Fruit fly (Drosophila melanogaster) whole organism, embryonic: ENCODE data around the gene simj.

Experiments used
- ATbp ChIP-seq: fragments of 200-800 bp; sonication (Bioruptor generic); optimal IDR thresholded peaks from 2 replicates; lab custom pipeline; 2017; ENCODE audit warnings: missing biosample characterization, mild to moderate bottlenecking, missing genetic modification characterization, missing genetic modification reagents
- Awh ChIP-seq: fragments of 200-800 bp; sonication (Bioruptor generic); IDR thresholded peaks from 2 replicates; pipeline ENCODE4, ENCODE4 v1.3.6; 2022; ENCODE audit warnings: missing biosample characterization, missing genetic modification characterization
- CG1024 ChIP-seq: fragments of 200-800 bp; sonication (Bioruptor generic); IDR thresholded peaks from 2 replicates; pipeline ENCODE4 v1.3.6; 2022; ENCODE audit warnings: missing biosample characterization, missing genetic modification characterization
- CG10543 ChIP-seq: fragments of 200-800 bp; sonication (Bioruptor generic); optimal IDR thresholded peaks from 3 replicates; lab custom pipeline; 2017; ENCODE audit warnings: missing biosample characterization, mild to moderate bottlenecking, missing genetic modification characterization, moderate library complexity
- CG10565 ChIP-seq: fragments of 200-800 bp; sonication (Bioruptor generic); optimal IDR thresholded peaks from 3 replicates; lab custom pipeline; 2016; ENCODE audit warnings: missing biosample characterization, mild to moderate bottlenecking, missing genetic modification characterization
- CG11695 ChIP-seq: fragments of 200-800 bp; sonication (Bioruptor generic); IDR thresholded peaks from 3 replicates; pipeline ENCODE4 v1.3.6; 2022; ENCODE audit warnings: missing biosample characterization, missing genetic modification characterization
- CG11723 ChIP-seq: fragments of 200-800 bp; sonication (Bioruptor generic); optimal IDR thresholded peaks from 2 replicates; lab custom pipeline; 2017; ENCODE audit warnings: missing biosample characterization, mild to moderate bottlenecking, missing genetic modification characterization
- CG12071 ChIP-seq: fragments of 200-800 bp; sonication (Bioruptor generic); optimal IDR thresholded peaks from 3 replicates; lab custom pipeline; 2018; ENCODE audit warnings: missing biosample characterization, mild to moderate bottlenecking, missing genetic modification characterization
- CG12219 ChIP-seq: fragments of 200-800 bp; sonication (Bioruptor generic); optimal IDR thresholded peaks from 3 replicates; lab custom pipeline; 2018; ENCODE audit warnings: missing biosample characterization, mild to moderate bottlenecking, missing genetic modification characterization
- CG17328 ChIP-seq: fragments of 200-800 bp; sonication (Bioruptor generic); IDR thresholded peaks from 2 replicates; pipeline ENCODE4 v1.3.6; 2022; ENCODE audit warnings: missing biosample characterization, missing genetic modification characterization
- CG17359 ChIP-seq: fragments of 200-800 bp; sonication (Bioruptor generic); optimal IDR thresholded peaks from 3 replicates; lab custom pipeline; 2018; ENCODE audit warnings: missing biosample characterization, mild to moderate bottlenecking, missing genetic modification characterization, moderate library complexity
- CG17568 ChIP-seq: fragments of 200-800 bp; sonication (Bioruptor generic); optimal IDR thresholded peaks from 2 replicates; lab custom pipeline; 2018; ENCODE audit warnings: missing biosample characterization, mild to moderate bottlenecking, missing genetic modification characterization, moderate library complexity
- CG31224 ChIP-seq: fragments of 200-800 bp; sonication (Bioruptor generic); IDR thresholded peaks from 2 replicates; pipeline ENCODE4 v1.3.6; 2022; ENCODE audit warnings: missing biosample characterization, missing genetic modification characterization
- CG34376 ChIP-seq: fragments of 200-800 bp; sonication (Bioruptor generic); optimal IDR thresholded peaks from 2 replicates; lab custom pipeline; 2018; ENCODE audit warnings: missing biosample characterization, mild to moderate bottlenecking, missing genetic modification characterization
- CG6654 ChIP-seq: fragments of 200-800 bp; sonication (Bioruptor generic); optimal IDR thresholded peaks from 2 replicates; lab custom pipeline; 2017; ENCODE audit warnings: missing biosample characterization, mild to moderate bottlenecking, missing genetic modification characterization
- CG6813 ChIP-seq: fragments of 200-800 bp; sonication (Bioruptor generic); optimal IDR thresholded peaks from 2 replicates; lab custom pipeline; 2017; ENCODE audit warnings: missing biosample characterization, missing genetic modification characterization, mild to moderate bottlenecking, moderate library complexity, missing genetic modification reagents
- CG7271 ChIP-seq: fragments of 200-800 bp; sonication (Bioruptor generic); optimal IDR thresholded peaks from 2 replicates; lab custom pipeline; 2018; ENCODE audit warnings: missing biosample characterization, mild to moderate bottlenecking, missing genetic modification characterization, moderate library complexity
- CG7928 ChIP-seq: fragments of 200-800 bp; sonication (Bioruptor generic); optimal IDR thresholded peaks from 2 replicates; lab custom pipeline; 2017; ENCODE audit warnings: missing biosample characterization, mild to moderate bottlenecking, missing genetic modification characterization
- CG8281 ChIP-seq: fragments of 200-800 bp; sonication (Bioruptor generic); optimal IDR thresholded peaks from 2 replicates; lab custom pipeline; 2018; ENCODE audit warnings: missing biosample characterization, mild to moderate bottlenecking, missing genetic modification characterization, moderate library complexity
- CG9609 ChIP-seq: fragments of 200-800 bp; sonication (Bioruptor generic); optimal IDR thresholded peaks from 3 replicates; lab custom pipeline; 2016; ENCODE audit warnings: missing biosample characterization, missing genetic modification characterization
- Dll ChIP-seq: fragments of 200-800 bp; sonication (Bioruptor generic); IDR thresholded peaks from 4 replicates; pipeline ENCODE4 v1.3.6; 2022; ENCODE audit warnings: missing biosample characterization, missing genetic modification characterization; ENCODE audit not compliant: partially characterized antibody
- Dp ChIP-seq: fragments of 200-800 bp; sonication (Bioruptor generic); optimal IDR thresholded peaks from 2 replicates; lab custom pipeline; 2018; ENCODE audit warnings: missing biosample characterization, mild to moderate bottlenecking, missing genetic modification characterization, moderate library complexity
- E2f2 ChIP-seq: fragments of 200-800 bp; sonication (Bioruptor generic); IDR thresholded peaks from 2 replicates; pipeline ENCODE4 v1.3.6; 2022; ENCODE audit warnings: missing biosample characterization, missing genetic modification characterization
- HLH3B ChIP-seq: fragments of 200-800 bp; sonication (Bioruptor generic); IDR thresholded peaks from 2 replicates; pipeline ENCODE4 v1.3.6; 2022; ENCODE audit warnings: missing biosample characterization, missing genetic modification characterization
- Hr39 ChIP-seq: fragments of >200 bp; optimal IDR thresholded peaks from 2 replicates; lab custom pipeline; 2017
- Hr78 ChIP-seq, 2 experiments: fragments of 200-800 bp in 1 of 2; fragments of >200 bp in 1 of 2; sonication (Bioruptor generic) in 1 of 2; optimal IDR thresholded peaks; 2 replicates each; lab custom pipeline; 2017 to 2019; ENCODE audit warnings: missing biosample characterization in 2 of 2, missing genetic modification characterization in 2 of 2, mild to moderate bottlenecking in 1 of 2, moderate library complexity in 1 of 2
- MTF-1 ChIP-seq: fragments of 200-800 bp; sonication (Bioruptor generic); optimal IDR thresholded peaks from 2 replicates; lab custom pipeline; 2018; ENCODE audit warnings: missing biosample characterization, mild to moderate bottlenecking, missing genetic modification characterization, borderline replicate concordance
- PHDP ChIP-seq: fragments of 200-800 bp; sonication (Bioruptor generic); optimal IDR thresholded peaks from 3 replicates; lab custom pipeline; 2018; ENCODE audit warnings: missing biosample characterization, mild to moderate bottlenecking, missing genetic modification characterization, moderate library complexity
- br ChIP-seq: fragments of >200 bp; optimal IDR thresholded peaks from 2 replicates; lab custom pipeline; 2017
- bsh ChIP-seq, 2 experiments: fragments of 200-800 bp; sonication (Bioruptor generic); optimal IDR thresholded peaks; 2 replicates each; lab custom pipeline; 2017 to 2018; ENCODE audit warnings: mild to moderate bottlenecking in 2 of 2, missing biosample characterization in 2 of 2, missing genetic modification characterization in 2 of 2, moderate library complexity in 1 of 2
- chm ChIP-seq: fragments of 200-800 bp; sonication (Bioruptor generic); IDR thresholded peaks from 2 replicates; pipeline ENCODE4 v1.3.6; 2022; ENCODE audit warnings: missing biosample characterization, missing genetic modification characterization
- ci ChIP-seq: fragments of 200-800 bp; sonication (Bioruptor generic); IDR thresholded peaks from 3 replicates; pipeline ENCODE4 v1.3.6; 2022; ENCODE audit warnings: missing biosample characterization, missing genetic modification characterization
- dysf ChIP-seq: fragments of 200-800 bp; sonication (Bioruptor generic); IDR thresholded peaks from 3 replicates; pipeline ENCODE4 v1.3.6; 2022; ENCODE audit warnings: missing biosample characterization, missing genetic modification characterization
- gcm ChIP-seq: fragments of 200-800 bp; sonication (Bioruptor generic); optimal IDR thresholded peaks from 2 replicates; lab custom pipeline; 2019; ENCODE audit warnings: missing biosample characterization, mild to moderate bottlenecking, missing genetic modification characterization, moderate library complexity
- grn ChIP-seq: fragments of 200-800 bp; sonication (Bioruptor generic); optimal IDR thresholded peaks from 3 replicates; lab custom pipeline; 2017; ENCODE audit warnings: missing biosample characterization, missing genetic modification characterization
- hkb ChIP-seq, 2 experiments: fragments of 200-800 bp in 1 of 2; fragments of >200 bp in 1 of 2; sonication (Bioruptor generic) in 1 of 2; IDR thresholded peaks in 1 of 2; optimal IDR thresholded peaks in 1 of 2; 2 replicates each; pipeline versions ENCODE4 v1.3.6 to Lab custom; 2017 to 2022; ENCODE audit warnings: missing biosample characterization in 1 of 2, missing genetic modification characterization in 1 of 2
- ken ChIP-seq: fragments of 200-800 bp; sonication (Bioruptor generic); IDR thresholded peaks from 3 replicates; pipeline ENCODE4 v1.3.6; 2022; ENCODE audit warnings: missing biosample characterization, missing genetic modification characterization
- nom ChIP-seq: fragments of 200-800 bp; sonication (Bioruptor generic); optimal IDR thresholded peaks from 2 replicates; lab custom pipeline; 2017; ENCODE audit warnings: missing biosample characterization, missing genetic modification characterization, mild to moderate bottlenecking, moderate library complexity, missing genetic modification reagents
- oc ChIP-seq: fragments of 200-800 bp; sonication (Bioruptor generic); optimal IDR thresholded peaks from 2 replicates; lab custom pipeline; 2018; ENCODE audit warnings: missing biosample characterization, mild to moderate bottlenecking, missing genetic modification characterization, moderate library complexity
- onecut ChIP-seq: fragments of 200-800 bp; sonication (Bioruptor generic); IDR thresholded peaks from 2 replicates; pipeline ENCODE4 v1.3.6; 2022; ENCODE audit warnings: missing biosample characterization, missing genetic modification characterization
- pan ChIP-seq, 4 experiments: fragments of >200 bp in 3 of 4; fragments of 200-800 bp in 1 of 4; sonication (Bioruptor generic) in 1 of 4; optimal IDR thresholded peaks in 3 of 4; IDR thresholded peaks in 1 of 4; 2 replicates each; pipeline versions ENCODE4 v1.3.6 to Lab custom; 2017 to 2022; ENCODE audit warnings: missing biosample characterization in 2 of 4, missing genetic modification characterization in 2 of 4, mixed read lengths in 1 of 4
- pros ChIP-seq: fragments of 200-800 bp; sonication (Bioruptor generic); optimal IDR thresholded peaks from 3 replicates; lab custom pipeline; 2019; ENCODE audit warnings: missing biosample characterization, mild to moderate bottlenecking, missing genetic modification characterization, moderate library complexity
- salm ChIP-seq: fragments of 200-800 bp; sonication (Bioruptor generic); optimal IDR thresholded peaks from 2 replicates; lab custom pipeline; 2018; ENCODE audit warnings: missing biosample characterization, mild to moderate bottlenecking, missing genetic modification characterization
- sim ChIP-seq: fragments of 200-800 bp; sonication (Bioruptor generic); IDR thresholded peaks from 2 replicates; pipeline ENCODE4 v1.3.6; 2022; ENCODE audit warnings: missing biosample characterization, missing genetic modification characterization
- sr ChIP-seq: fragments of 200-800 bp; sonication (Bioruptor generic); IDR thresholded peaks from 3 replicates; pipeline ENCODE4 v1.3.6; 2022; ENCODE audit warnings: missing biosample characterization, missing genetic modification characterization
- stwl ChIP-seq: fragments of 200-800 bp; sonication (Bioruptor generic); optimal IDR thresholded peaks from 3 replicates; lab custom pipeline; 2018; ENCODE audit warnings: missing biosample characterization, mild to moderate bottlenecking, missing genetic modification characterization, moderate library complexity
- vfl ChIP-seq: fragments of 200-800 bp; sonication (Bioruptor generic); optimal IDR thresholded peaks from 2 replicates; lab custom pipeline; 2016; ENCODE audit warnings: missing biosample characterization, missing genetic modification characterization
- wek ChIP-seq: fragments of 200-800 bp; sonication (Bioruptor generic); optimal IDR thresholded peaks from 3 replicates; lab custom pipeline; 2018; ENCODE audit warnings: missing biosample characterization, mild to moderate bottlenecking, missing genetic modification characterization, moderate library complexity

Gene simj

DNA sequence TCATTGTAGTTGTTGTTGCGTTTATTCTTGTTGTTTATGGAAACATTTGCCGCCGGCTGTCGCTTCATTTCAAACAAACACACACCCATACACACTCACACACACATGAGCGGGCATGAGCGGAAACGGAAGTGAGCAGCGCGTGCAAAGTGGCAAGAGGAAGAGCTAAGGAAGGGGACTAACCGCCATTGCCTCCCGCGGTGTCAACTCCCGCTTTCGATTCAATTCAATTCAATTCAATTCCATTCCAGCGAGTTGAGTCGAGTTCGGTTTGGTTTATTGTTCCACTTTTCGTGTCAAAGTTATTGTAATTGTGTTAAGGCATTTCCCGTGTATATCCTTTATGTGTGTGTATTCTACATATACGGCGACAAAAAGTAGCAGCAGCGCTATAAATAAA is 70.0 kb downstream of the simj start (continued):
- peak; percentile 66; the same call in 2 of the 3 replicates for TF ChIP-seq ci (GFP tag; lab: Robert Waterston, UW)
- no peak for TF ChIP-seq CG9609 (GFP tag; lab: Kevin White, UChicago)
- TF ChIP-seq salm (tag; lab: Kevin White, UChicago) = peak; percentile 0
- no peak for TF ChIP-seq pan (optimal IDR thresholded peaks at IDR 0.05; lab: Kevin White, UChicago)
- no peak for TF ChIP-seq pan (GFP tag; optimal IDR thresholded peaks at IDR 0.05 in 1 of 2, IDR thresholded peaks at IDR 0.05 in 1 of 2)
- TF ChIP-seq pros (GFP tag; lab: Kevin White, UChicago) = no peak
- TF ChIP-seq CG11695 (GFP tag; lab: Robert Waterston, UW) = peak; percentile 29; the same call in 1 of the 3 replicates
- TF ChIP-seq dysf = peak; percentile 11; the same call in 1 of the 3 replicates
- TF ChIP-seq grn (GFP tag; lab: Kevin White, UChicago) = no peak
- TF ChIP-seq Awh = peak; percentile 43; the same call in 1 of the 2 replicates
- no peak for TF ChIP-seq Dp (GFP tag; lab: Kevin White, UChicago)
- no peak for TF ChIP-seq Hr39
- peak in 1 of 2 experiments; percentile 20 for TF ChIP-seq bsh (GFP tag; optimal IDR thresholded peaks at IDR 0.05; lab: Kevin White, UChicago)
- no peak for TF ChIP-seq oc (tag; lab: Kevin White, UChicago)
- peak; percentile 71 for TF ChIP-seq wek (GFP tag; lab: Kevin White, UChicago)
- peak; percentile 38; the same call in 1 of the 2 replicates for TF ChIP-seq CG17328 (GFP tag; lab: Robert Waterston, UW)
- TF ChIP-seq br (lab: Kevin White, UChicago) = no peak
- TF ChIP-seq nom (GFP tag; lab: Kevin White, UChicago) = no peak
- TF ChIP-seq CG1024 = no peak
- no peak for TF ChIP-seq Hr78 (GFP tag; optimal IDR thresholded peaks at IDR 0.05; lab: Kevin White, UChicago)
- TF ChIP-seq CG7928 (GFP tag; lab: Kevin White, UChicago) = no peak
- TF ChIP-seq CG17359 (tag; lab: Kevin White, UChicago) = peak; percentile 23
- 0 out of 2 replicates have a peak, but pooled peaks have one; percentile 14 for TF ChIP-seq CG31224 (GFP tag; lab: Robert Waterston, UW)
- TF ChIP-seq vfl (GFP tag; lab: Kevin White, UChicago) = no peak
- TF ChIP-seq hkb (optimal IDR thresholded peaks at IDR 0.05; lab: Kevin White, UChicago) = no peak
- peak; percentile 43; the same call in 1 of the 2 replicates for TF ChIP-seq hkb (GFP tag; IDR thresholded peaks at IDR 0.05; lab: Robert Waterston, UW)
- peak; percentile 47 for TF ChIP-seq onecut (GFP tag; lab: Robert Waterston, UW)
- no peak for TF ChIP-seq E2f2 (GFP tag; lab: Robert Waterston, UW)
- TF ChIP-seq MTF-1 (GFP tag; lab: Kevin White, UChicago) = peak; percentile 35
- no peak for TF ChIP-seq PHDP (tag; lab: Kevin White, UChicago)
- TF ChIP-seq CG7271 (tag; lab: Kevin White, UChicago) = peak; percentile 46
- TF ChIP-seq ATbp (GFP tag; lab: Kevin White, UChicago) = peak; percentile 43
- TF ChIP-seq CG34376 (GFP tag; lab: Kevin White, UChicago) = peak; percentile 11
- TF ChIP-seq stwl (tag; lab: Kevin White, UChicago) = peak; percentile 18
- peak; percentile 41; the same call in 1 of the 3 replicates for TF ChIP-seq ken (GFP tag; lab: Robert Waterston, UW)
- peak; percentile 42; the same call in 1 of the 3 replicates for TF ChIP-seq sr (GFP tag; lab: Robert Waterston, UW)
- 0 out of 2 replicates have a peak, but pooled peaks have one; percentile 16 for TF ChIP-seq HLH3B
- peak; percentile 27; the same call in 1 of the 2 replicates for TF ChIP-seq chm
- TF ChIP-seq CG11723 (GFP tag; lab: Kevin White, UChicago) = peak; percentile 7
- TF ChIP-seq CG8281 (tag; lab: Kevin White, UChicago) = peak; percentile 0
- TF ChIP-seq CG6654 = peak; percentile 18
- TF ChIP-seq CG10565 (GFP tag; lab: Kevin White, UChicago) = no peak
- no peak for TF ChIP-seq CG10543
- peak; percentile 6 for TF ChIP-seq CG17568 (GFP tag; lab: Kevin White, UChicago)
- TF ChIP-seq CG12219 (GFP tag; lab: Kevin White, UChicago) = peak; percentile 9
- TF ChIP-seq gcm = peak; percentile 25
- TF ChIP-seq CG6813 (GFP tag; lab: Kevin White, UChicago) = peak; percentile 44
- TF ChIP-seq Dll (GFP tag; lab: Robert Waterston, UW) = no peak
- no peak for TF ChIP-seq sim (GFP tag; lab: Robert Waterston, UW)
- peak; percentile 71 for TF ChIP-seq CG12071
